Fruit fly (Drosophila melanogaster) whole organism, embryonic: Measurements from ENCODE around the gene Edg78E.

Source experiments
- Ada2b ChIP-seq: fragments of 200-800 bp; sonication (Bioruptor generic); IDR thresholded peaks from 2 replicates; pipeline ENCODE4 v1.3.6; 2022; ENCODE audit warnings: missing biosample characterization, missing genetic modification characterization
- Asciz ChIP-seq: fragments of 200-800 bp; sonication (Bioruptor generic); optimal IDR thresholded peaks from 2 replicates; lab custom pipeline; 2017; ENCODE audit warnings: missing biosample characterization, mild to moderate bottlenecking, missing genetic modification characterization, missing genetic modification reagents
- Bgb ChIP-seq: fragments of 200-800 bp; sonication (Bioruptor generic); IDR thresholded peaks from 2 replicates; pipeline ENCODE4 v1.3.6; 2022; ENCODE audit warnings: missing biosample characterization, missing genetic modification characterization; ENCODE audit not compliant: partially characterized antibody
- CG10462 ChIP-seq: fragments of 200-800 bp; sonication (Bioruptor generic); optimal IDR thresholded peaks from 2 replicates; lab custom pipeline; 2016; ENCODE audit warnings: missing biosample characterization, missing genetic modification characterization
- CG10565 ChIP-seq: fragments of 200-800 bp; sonication (Bioruptor generic); optimal IDR thresholded peaks from 3 replicates; lab custom pipeline; 2016; ENCODE audit warnings: missing biosample characterization, mild to moderate bottlenecking, missing genetic modification characterization
- CG10959 ChIP-seq: fragments of 200-800 bp; sonication (Bioruptor generic); IDR thresholded peaks from 2 replicates; pipeline ENCODE4 v1.3.6; 2022; ENCODE audit warnings: missing biosample characterization, missing genetic modification characterization
- CG11696 ChIP-seq: fragments of 200-800 bp; sonication (Bioruptor generic); IDR thresholded peaks from 2 replicates; pipeline ENCODE4 v1.3.6; 2022; ENCODE audit warnings: missing biosample characterization, missing genetic modification characterization
- CG13287 ChIP-seq: fragments of 200-800 bp; sonication (Bioruptor generic); IDR thresholded peaks from 2 replicates; pipeline ENCODE4 v1.3.6; 2022; ENCODE audit warnings: missing biosample characterization, missing genetic modification characterization; ENCODE audit not compliant: partially characterized antibody
- CG15269 ChIP-seq: fragments of 200-800 bp; sonication (Bioruptor generic); optimal IDR thresholded peaks from 2 replicates; lab custom pipeline; 2018; ENCODE audit warnings: missing biosample characterization, mild to moderate bottlenecking, missing genetic modification characterization, moderate library complexity
- CG1647 ChIP-seq: fragments of 200-800 bp; sonication (Bioruptor generic); optimal IDR thresholded peaks from 3 replicates; lab custom pipeline; 2016; ENCODE audit warnings: missing biosample characterization, missing genetic modification characterization
- CG18599 ChIP-seq: fragments of 200-800 bp; sonication (Bioruptor generic); optimal IDR thresholded peaks from 3 replicates; lab custom pipeline; 2017; ENCODE audit warnings: missing biosample characterization, missing genetic modification characterization, mild to moderate bottlenecking, moderate library complexity, missing genetic modification reagents
- CG2199 ChIP-seq: fragments of 200-800 bp; sonication (Bioruptor generic); IDR thresholded peaks from 3 replicates; pipeline ENCODE4 v1.3.6; 2022; ENCODE audit warnings: missing biosample characterization, missing genetic modification characterization
- CG3407 ChIP-seq: fragments of 200-800 bp; sonication (Bioruptor generic); optimal IDR thresholded peaks from 2 replicates; lab custom pipeline; 2018; ENCODE audit warnings: missing biosample characterization, mild to moderate bottlenecking, missing genetic modification characterization
- CG3726 ChIP-seq: fragments of 200-800 bp; sonication (Bioruptor generic); IDR thresholded peaks from 3 replicates; pipeline ENCODE4, ENCODE4 v1.3.6; 2022; ENCODE audit warnings: missing biosample characterization, missing genetic modification characterization
- CG3838 ChIP-seq: fragments of 200-800 bp; sonication (Bioruptor generic); optimal IDR thresholded peaks from 3 replicates; lab custom pipeline; 2016; ENCODE audit warnings: missing biosample characterization, missing genetic modification characterization
- CG3995 ChIP-seq: fragments of 200-800 bp; sonication (Bioruptor generic); optimal IDR thresholded peaks from 3 replicates; lab custom pipeline; 2016; ENCODE audit warnings: missing biosample characterization, missing genetic modification characterization
- CG4328 ChIP-seq: fragments of 200-800 bp; sonication (Bioruptor generic); optimal IDR thresholded peaks from 3 replicates; lab custom pipeline; 2017; ENCODE audit warnings: missing biosample characterization, missing genetic modification reagents, missing genetic modification characterization
- CG4360 ChIP-seq: fragments of 200-800 bp; sonication (Bioruptor generic); IDR thresholded peaks from 2 replicates; pipeline ENCODE4 v1.3.6; 2022; ENCODE audit warnings: missing biosample characterization, missing genetic modification characterization
- CG5953 ChIP-seq: fragments of 200-800 bp; sonication (Bioruptor generic); IDR thresholded peaks from 2 replicates; pipeline ENCODE4 v1.3.6; 2022; ENCODE audit warnings: missing biosample characterization, missing genetic modification characterization
- CG6765 ChIP-seq: fragments of 200-800 bp; sonication (Bioruptor generic); optimal IDR thresholded peaks from 3 replicates; lab custom pipeline; 2017; ENCODE audit warnings: missing biosample characterization, mild to moderate bottlenecking, missing genetic modification characterization
- CG8765 ChIP-seq: fragments of 200-800 bp; sonication (Bioruptor generic); IDR thresholded peaks from 2 replicates; pipeline ENCODE4 v1.3.6; 2022; ENCODE audit warnings: missing biosample characterization, missing genetic modification characterization
- CTCF ChIP-seq: fragments of 200-800 bp; sonication (Bioruptor generic); optimal IDR thresholded peaks from 2 replicates; lab custom pipeline; 2017; ENCODE audit warnings: missing biosample characterization, mild to moderate bottlenecking, missing genetic modification characterization, moderate library complexity
- D19B ChIP-seq: fragments of 200-800 bp; sonication (Bioruptor generic); optimal IDR thresholded peaks from 2 replicates; lab custom pipeline; 2017; ENCODE audit warnings: missing biosample characterization, mild to moderate bottlenecking, missing genetic modification characterization
- Dbx ChIP-seq: fragments of 200-800 bp; sonication (Bioruptor generic); IDR thresholded peaks from 3 replicates; pipeline ENCODE4 v1.3.6; 2022; ENCODE audit warnings: missing biosample characterization, missing genetic modification characterization
- Eip74EF ChIP-seq, 2 experiments: fragments of 200-800 bp in 1 of 2; fragments of >200 bp in 1 of 2; sonication (Bioruptor generic) in 1 of 2; optimal IDR thresholded peaks; 2 replicates each; lab custom pipeline; 2017 to 2019; ENCODE audit warnings: missing biosample characterization in 2 of 2, missing genetic modification characterization in 2 of 2, mild to moderate bottlenecking in 1 of 2, moderate library complexity in 1 of 2
- H2.0 ChIP-seq: fragments of 200-800 bp; sonication (Bioruptor generic); IDR thresholded peaks from 2 replicates; pipeline ENCODE4 v1.3.6; 2022; ENCODE audit warnings: missing biosample characterization, missing genetic modification characterization
- HmgZ ChIP-seq: fragments of 200-800 bp; sonication (Bioruptor generic); optimal IDR thresholded peaks from 2 replicates; lab custom pipeline; 2018; ENCODE audit warnings: missing biosample characterization, mild to moderate bottlenecking, missing genetic modification characterization
- Hr78 ChIP-seq, 2 experiments: fragments of 200-800 bp in 1 of 2; fragments of >200 bp in 1 of 2; sonication (Bioruptor generic) in 1 of 2; optimal IDR thresholded peaks; 2 replicates each; lab custom pipeline; 2017 to 2019; ENCODE audit warnings: missing biosample characterization in 2 of 2, missing genetic modification characterization in 2 of 2, mild to moderate bottlenecking in 1 of 2, moderate library complexity in 1 of 2
- Jarid2 ChIP-seq: fragments of 200-800 bp; sonication (Bioruptor generic); optimal IDR thresholded peaks from 3 replicates; lab custom pipeline; 2017; ENCODE audit warnings: mild to moderate bottlenecking, missing biosample characterization, missing genetic modification reagents, missing genetic modification characterization
- Med ChIP-seq: fragments of 200-800 bp; sonication (Bioruptor generic); peaks from one replicate; lab custom pipeline; 2016; ENCODE audit warnings: missing biosample characterization, missing genetic modification characterization, mild to moderate bottlenecking, inconsistent platforms, moderate library complexity
- Pdp1 ChIP-seq, 2 experiments: fragments of 200-800 bp; sonication (Bioruptor generic); optimal IDR thresholded peaks; 3 replicates each; lab custom pipeline; 2016; ENCODE audit warnings: missing biosample characterization in 2 of 2, missing genetic modification characterization in 2 of 2, mild to moderate bottlenecking in 1 of 2, moderate library complexity in 1 of 2
- Sox100B ChIP-seq: fragments of 200-800 bp; sonication (Bioruptor generic); optimal IDR thresholded peaks from 3 replicates; lab custom pipeline; 2018; ENCODE audit warnings: missing biosample characterization, mild to moderate bottlenecking, missing genetic modification characterization
- abd-A ChIP-seq: fragments of 200-800 bp; sonication (Bioruptor generic); optimal IDR thresholded peaks from 3 replicates; lab custom pipeline; 2019; ENCODE audit warnings: missing biosample characterization, mild to moderate bottlenecking, missing genetic modification characterization, moderate library complexity
- amos ChIP-seq: fragments of 200-800 bp; sonication (Bioruptor generic); IDR thresholded peaks from 2 replicates; pipeline ENCODE4 v1.3.6; 2022; ENCODE audit warnings: missing biosample characterization, missing genetic modification characterization; ENCODE audit not compliant: partially characterized antibody
- btn ChIP-seq: fragments of 200-800 bp; sonication (Bioruptor generic); optimal IDR thresholded peaks from 2 replicates; lab custom pipeline; 2016; ENCODE audit warnings: missing biosample characterization, missing genetic modification characterization
- cas ChIP-seq: fragments of 200-800 bp; sonication (Bioruptor generic); IDR thresholded peaks from 2 replicates; pipeline ENCODE4 v1.3.6; 2022; ENCODE audit warnings: missing biosample characterization, missing genetic modification characterization
- ci ChIP-seq: fragments of 200-800 bp; sonication (Bioruptor generic); IDR thresholded peaks from 3 replicates; pipeline ENCODE4 v1.3.6; 2022; ENCODE audit warnings: missing biosample characterization, missing genetic modification characterization
- ems ChIP-seq: fragments of 200-800 bp; sonication (Bioruptor generic); optimal IDR thresholded peaks from 3 replicates; lab custom pipeline; 2016; ENCODE audit warnings: missing biosample characterization, missing genetic modification characterization
- exex ChIP-seq: fragments of 200-800 bp; sonication (Bioruptor generic); optimal IDR thresholded peaks from 4 replicates; lab custom pipeline; 2018; ENCODE audit warnings: missing biosample characterization, mild to moderate bottlenecking, missing genetic modification characterization, moderate library complexity
- gcm ChIP-seq: fragments of 200-800 bp; sonication (Bioruptor generic); optimal IDR thresholded peaks from 2 replicates; lab custom pipeline; 2019; ENCODE audit warnings: missing biosample characterization, mild to moderate bottlenecking, missing genetic modification characterization, moderate library complexity
- grn ChIP-seq: fragments of 200-800 bp; sonication (Bioruptor generic); optimal IDR thresholded peaks from 3 replicates; lab custom pipeline; 2017; ENCODE audit warnings: missing biosample characterization, missing genetic modification characterization
- kay ChIP-seq: fragments of 200-800 bp; sonication (Bioruptor generic); optimal IDR thresholded peaks from 2 replicates; lab custom pipeline; 2016; ENCODE audit warnings: missing biosample characterization, missing genetic modification characterization
- kni ChIP-seq: fragments of 200-800 bp; sonication (Bioruptor generic); optimal IDR thresholded peaks from 3 replicates; lab custom pipeline; 2017; ENCODE audit warnings: mild to moderate bottlenecking, missing biosample characterization, missing genetic modification reagents, missing genetic modification characterization
- ranshi ChIP-seq: fragments of 200-800 bp; sonication (Bioruptor generic); IDR thresholded peaks from 2 replicates; pipeline ENCODE4 v1.3.6; 2022; ENCODE audit warnings: missing biosample characterization, missing genetic modification characterization
- scrt ChIP-seq: fragments of 200-800 bp; sonication (Bioruptor generic); optimal IDR thresholded peaks from 2 replicates; lab custom pipeline; 2018; ENCODE audit warnings: missing biosample characterization, mild to moderate bottlenecking, missing genetic modification characterization, moderate library complexity
- sd ChIP-seq: fragments of 200-800 bp; sonication (Bioruptor generic); optimal IDR thresholded peaks from 3 replicates; lab custom pipeline; 2018; ENCODE audit warnings: missing biosample characterization, mild to moderate bottlenecking, missing genetic modification characterization, moderate library complexity
- sens ChIP-seq: fragments of 200-800 bp; sonication (Bioruptor generic); peaks from one replicate; lab custom pipeline; 2016; ENCODE audit warnings: missing biosample characterization, missing genetic modification characterization
- stwl ChIP-seq: fragments of 200-800 bp; sonication (Bioruptor generic); optimal IDR thresholded peaks from 3 replicates; lab custom pipeline; 2018; ENCODE audit warnings: missing biosample characterization, mild to moderate bottlenecking, missing genetic modification characterization, moderate library complexity
- vvl ChIP-seq: fragments of 200-800 bp; sonication (Bioruptor generic); IDR thresholded peaks from 2 replicates; pipeline ENCODE4 v1.3.6; 2022; ENCODE audit warnings: missing biosample characterization, missing genetic modification characterization
- wor ChIP-seq: fragments of 200-800 bp; sonication (Bioruptor generic); IDR thresholded peaks from 2 replicates; pipeline ENCODE4 v1.3.6; 2022; ENCODE audit warnings: missing biosample characterization, missing genetic modification characterization

Gene Edg78E

dm6 chr3L:21262426-21262825, 35.2 kb downstream of the Edg78E start:
- TF ChIP-seq CG15269 (tag; lab: Kevin White, UChicago) (peak; percentile 11), scrt (GFP tag; lab: Kevin White, UChicago) (no peak), grn (GFP tag; lab: Kevin White, UChicago) (peak; percentile 41), sd (tag; lab: Kevin White, UChicago) (no peak), CG1647 (GFP tag; lab: Kevin White, UChicago) (no peak), btn (GFP tag; lab: Kevin White, UChicago) (no peak), Dbx (GFP tag; lab: Robert Waterston, UW) (0 out of 3 replicates have a peak, but pooled peaks have one; percentile 7), CG2199 (GFP tag; lab: Robert Waterston, UW) (peak; percentile 57; the same call in 2 of the 3 replicates), CG10462 (GFP tag; lab: Kevin White, UChicago) (no peak), CG3995 (GFP tag; lab: Kevin White, UChicago) (no peak), Bgb (GFP tag; lab: Robert Waterston, UW) (peak; percentile 45), CG11696 (GFP tag; lab: Robert Waterston, UW) (no peak), cas (GFP tag; lab: Robert Waterston, UW) (no peak), CG6765 (GFP tag; lab: Kevin White, UChicago) (peak; percentile 31), vvl (peak; percentile 55; the same call in 1 of the 2 replicates), Asciz (GFP tag; lab: Kevin White, UChicago) (peak; percentile 12), kni (GFP tag; lab: Kevin White, UChicago) (no peak), Ada2b (GFP tag; lab: Robert Waterston, UW) (no peak), wor (no peak), CG18599 (GFP tag; lab: Kevin White, UChicago) (no peak), kay (GFP tag; lab: Kevin White, UChicago) (peak; percentile 43), CTCF (GFP tag; lab: Kevin White, UChicago) (peak; percentile 72), HmgZ (peak; percentile 20), sens (GFP tag; lab: Kevin White, UChicago) (peak; percentile 74), exex (peak; percentile 34), stwl (peak; percentile 21), Med (GFP tag; lab: Kevin White, UChicago) (peak; percentile 17), D19B (GFP tag; lab: Kevin White, UChicago) (peak; percentile 33), amos (GFP tag; lab: Robert Waterston, UW) (peak; percentile 38; the same call in 1 of the 2 replicates), CG13287 (peak; percentile 28; the same call in 1 of the 2 replicates), CG10959 (GFP tag; lab: Robert Waterston, UW) (no peak), CG10565 (GFP tag; lab: Kevin White, UChicago) (no peak)

dm6 chr3L:21261403-21262164, 36.0 kb downstream of the Edg78E start:
- TF ChIP-seq Hr78 (GFP tag; optimal IDR thresholded peaks at IDR 0.05; lab: Kevin White, UChicago) (peak in 1 of 2 experiments; percentile 63), ci (GFP tag; lab: Robert Waterston, UW) (peak; percentile 57; the same call in 1 of the 3 replicates), H2.0 (GFP tag; lab: Robert Waterston, UW) (no peak), CG5953 (GFP tag; lab: Robert Waterston, UW) (no peak), Jarid2 (no peak), Pdp1 (GFP tag; optimal IDR thresholded peaks at IDR 0.05; lab: Kevin White, UChicago) (peak in 1 of 2 experiments; percentile 39), CG4360 (GFP tag; lab: Robert Waterston, UW) (peak; percentile 39; the same call in 1 of the 2 replicates), Sox100B (GFP tag; lab: Kevin White, UChicago) (no peak), ems (GFP tag; lab: Kevin White, UChicago) (no peak), abd-A (tag; lab: Kevin White, UChicago) (no peak), gcm (GFP tag; lab: Kevin White, UChicago) (no peak), Eip74EF (GFP tag; optimal IDR thresholded peaks at IDR 0.05; lab: Kevin White, UChicago) (peak in 1 of 2 experiments; percentile 55), CG3838 (peak; percentile 29), CG4328 (GFP tag; lab: Kevin White, UChicago) (no peak), ranshi (GFP tag; lab: Robert Waterston, UW) (0 out of 2 replicates have a peak, but pooled peaks have one; percentile 23), CG3407 (GFP tag; lab: Kevin White, UChicago) (no peak), CG3726 (no peak), CG8765 (GFP tag; lab: Robert Waterston, UW) (no peak)
